Worm (Caenorhabditis elegans) whole organism, L4/young adult: ENCODE data around the gene psmd-9.

Experiments used
- W03F9.2 ChIP-seq: fragments of 150-350 bp; optimal IDR thresholded peaks from 2 replicates; lab custom pipeline; 2014; ENCODE audit warnings: missing biosample characterization, missing genetic modification characterization
- dao-5 ChIP-seq: sonication (generic microtip); optimal IDR thresholded peaks from 2 replicates; lab custom pipeline; 2016; ENCODE audit warnings: missing genotype, missing genetic modification characterization, moderate library complexity, missing compliant biosample characterization
- him-1 ChIP-seq: sonication (generic microtip); optimal IDR thresholded peaks from 2 replicates; lab custom pipeline; 2016; ENCODE audit warnings: missing genotype, missing genetic modification reagents, missing genetic modification characterization, missing compliant biosample characterization

ce11 chrII:6909568-6910122 is 7.8 kb downstream of the psmd-9 start, which contains the start of gene asm-1:
- TF ChIP-seq dao-5 (tag; lab: Kevin White, UChicago) (no peak), him-1 (tag; lab: Kevin White, UChicago) (no peak), W03F9.2 (tag; lab: Kevin White, UChicago) (no peak)
